Worm (Caenorhabditis elegans) whole organism, young adult: ENCODE data around the gene T25D10.4.

Experiments
- C06A6.2 ChIP-seq: fragments of 200-800 bp; sonication (Bioruptor generic); conservative IDR thresholded peaks from 2 replicates; pipeline ENCODE4 v1.3.6; 2022; ENCODE audit warnings: missing genetic modification characterization, missing compliant biosample characterization
- D2030.7 ChIP-seq: fragments of 200-800 bp; sonication (Bioruptor generic); IDR thresholded peaks from 2 replicates; pipeline ENCODE4 v1.3.6; 2022; ENCODE audit warnings: missing genetic modification reagents, missing genetic modification characterization, missing compliant biosample characterization
- F49E8.2 ChIP-seq: sonication (generic microtip); optimal IDR thresholded peaks from 3 replicates; lab custom pipeline; 2017; ENCODE audit warnings: missing genetic modification characterization, mild to moderate bottlenecking, missing compliant biosample characterization, antibody characterized with exemption, moderate library complexity; ENCODE audit not compliant: insufficient read depth
- F57A8.1 ChIP-seq: fragments of 200-800 bp; sonication (Bioruptor generic); optimal IDR thresholded peaks from 2 replicates; lab custom pipeline; 2018; ENCODE audit warnings: mild to moderate bottlenecking, missing genetic modification characterization, moderate library complexity, missing compliant biosample characterization
- Y79H2A.3 ChIP-seq: fragments of 200-800 bp; sonication (Bioruptor generic); conservative IDR thresholded peaks from 2 replicates; pipeline ENCODE4 v1.3.6; 2022; ENCODE audit warnings: missing genetic modification reagents, missing genetic modification characterization, missing compliant biosample characterization
- Y95B8A.8 ChIP-seq: fragments of 200-800 bp; sonication (Bioruptor generic); IDR thresholded peaks from 2 replicates; pipeline ENCODE4 v1.3.6; 2022; ENCODE audit warnings: missing genetic modification reagents, missing genetic modification characterization, missing compliant biosample characterization
- ZK185.1 ChIP-seq: sonication (generic microtip); optimal IDR thresholded peaks from 2 replicates; lab custom pipeline; 2016; ENCODE audit warnings: mild to moderate bottlenecking, missing genetic modification characterization, missing compliant biosample characterization; ENCODE audit not compliant: poor library complexity, severe bottlenecking
- akir-1 ChIP-seq: fragments of 200-800 bp; sonication (Bioruptor generic); optimal IDR thresholded peaks from 2 replicates; lab custom pipeline; 2018; ENCODE audit warnings: mild to moderate bottlenecking, missing genetic modification characterization, moderate library complexity, missing compliant biosample characterization
- atf-7 ChIP-seq: sonication (generic microtip); optimal IDR thresholded peaks from 2 replicates; lab custom pipeline; 2017; ENCODE audit warnings: mild to moderate bottlenecking, missing genetic modification characterization, missing compliant biosample characterization
- attf-3 ChIP-seq: fragments of 200-800 bp; sonication (Bioruptor generic); conservative IDR thresholded peaks from 2 replicates; pipeline ENCODE4 v1.3.6; 2022; ENCODE audit warnings: missing genetic modification reagents, missing genetic modification characterization, missing compliant biosample characterization
- bed-1 ChIP-seq: fragments of 200-800 bp; sonication (Bioruptor generic); IDR thresholded peaks from 2 replicates; pipeline ENCODE4 v1.3.6; 2022; ENCODE audit warnings: missing genetic modification reagents, missing genetic modification characterization, missing compliant biosample characterization
- ceh-100 ChIP-seq: fragments of 200-800 bp; sonication (Bioruptor generic); IDR thresholded peaks from 2 replicates; pipeline ENCODE4 v1.3.6; 2022; ENCODE audit warnings: missing genetic modification reagents, missing genetic modification characterization, missing compliant biosample characterization
- ceh-27 ChIP-seq: fragments of 200-800 bp; sonication (Bioruptor generic); optimal IDR thresholded peaks from 2 replicates; lab custom pipeline; 2018; ENCODE audit warnings: mild to moderate bottlenecking, missing genetic modification characterization, moderate library complexity, missing compliant biosample characterization
- ceh-40 ChIP-seq: fragments of 200-800 bp; sonication (Bioruptor generic); IDR thresholded peaks from 2 replicates; pipeline ENCODE4 v1.3.6; 2022; ENCODE audit warnings: missing genetic modification characterization, missing compliant biosample characterization
- ceh-79 ChIP-seq: sonication (generic microtip); optimal IDR thresholded peaks from 2 replicates; lab custom pipeline; 2017; ENCODE audit warnings: mild to moderate bottlenecking, missing genetic modification characterization, missing compliant biosample characterization
- ceh-91 ChIP-seq: fragments of 200-800 bp; sonication (Bioruptor generic); IDR thresholded peaks from 2 replicates; pipeline ENCODE4 v1.3.6; 2022; ENCODE audit warnings: missing genetic modification reagents, missing genetic modification characterization, missing compliant biosample characterization
- chd-7 ChIP-seq: sonication (generic microtip); optimal IDR thresholded peaks from 2 replicates; lab custom pipeline; 2016; ENCODE audit warnings: mild to moderate bottlenecking, missing genetic modification characterization, moderate library complexity, missing compliant biosample characterization
- die-1 ChIP-seq: sonication (generic microtip); optimal IDR thresholded peaks from 2 replicates; lab custom pipeline; 2016; ENCODE audit warnings: missing genotype, mild to moderate bottlenecking, missing genetic modification characterization, missing compliant biosample characterization
- dpff-1 ChIP-seq: sonication (generic microtip); optimal IDR thresholded peaks from 2 replicates; lab custom pipeline; 2017; ENCODE audit warnings: mild to moderate bottlenecking, missing genetic modification characterization, missing compliant biosample characterization
- dpl-1 ChIP-seq: fragments of 150-350 bp; optimal IDR thresholded peaks from 2 replicates; lab custom pipeline; 2014; ENCODE audit warnings: missing biosample characterization, missing genetic modification reagents, missing genetic modification characterization
- egl-18 ChIP-seq: fragments of 200-800 bp; sonication (Bioruptor generic); IDR thresholded peaks from 2 replicates; pipeline ENCODE4 v1.3.6; 2022; ENCODE audit warnings: missing genetic modification reagents, missing genetic modification characterization, missing compliant biosample characterization
- egl-44 ChIP-seq: fragments of 200-800 bp; sonication (Bioruptor generic); IDR thresholded peaks from 2 replicates; pipeline ENCODE4 v1.3.6; 2022; ENCODE audit warnings: missing genetic modification reagents, missing genetic modification characterization, missing compliant biosample characterization
- him-1 ChIP-seq: sonication (generic microtip); optimal IDR thresholded peaks from 2 replicates; lab custom pipeline; 2016; ENCODE audit warnings: missing genotype, missing genetic modification reagents, missing genetic modification characterization, missing compliant biosample characterization
- hlh-12 ChIP-seq: sonication (generic microtip); optimal IDR thresholded peaks from 2 replicates; lab custom pipeline; 2016; ENCODE audit warnings: missing genetic modification characterization, missing compliant biosample characterization
- hlh-26 ChIP-seq: fragments of 200-800 bp; sonication (Bioruptor generic); conservative IDR thresholded peaks from 2 replicates; pipeline ENCODE4 v1.3.6; 2022; ENCODE audit warnings: missing genetic modification reagents, missing genetic modification characterization, missing compliant biosample characterization
- hmg-1.2 ChIP-seq: fragments of 200-800 bp; sonication (Bioruptor generic); IDR thresholded peaks from 2 replicates; pipeline ENCODE4 v1.3.6; 2022; ENCODE audit warnings: missing genetic modification reagents, missing genetic modification characterization, missing compliant biosample characterization
- hmg-20 ChIP-seq: fragments of 200-800 bp; sonication (Bioruptor generic); IDR thresholded peaks from 2 replicates; pipeline ENCODE4 v1.3.6; 2022; ENCODE audit warnings: missing genetic modification reagents, missing genetic modification characterization, missing compliant biosample characterization
- hrde-1 ChIP-seq: sonication (generic microtip); optimal IDR thresholded peaks from 2 replicates; lab custom pipeline; 2016; ENCODE audit warnings: missing genetic modification characterization, mild to moderate bottlenecking, missing compliant biosample characterization, moderate library complexity, missing genotype, missing genetic modification reagents, borderline replicate concordance
- hsf-1 ChIP-seq: fragments of 200-800 bp; sonication (Bioruptor generic); IDR thresholded peaks from 2 replicates; pipeline ENCODE4 v1.3.6; 2022; ENCODE audit warnings: missing genetic modification reagents, missing genetic modification characterization, missing compliant biosample characterization
- lag-1 ChIP-seq: fragments of 200-800 bp; sonication (Bioruptor generic); IDR thresholded peaks from 2 replicates; pipeline ENCODE4 v1.3.6; 2022; ENCODE audit warnings: missing genetic modification reagents, missing genetic modification characterization, missing compliant biosample characterization
- lin-35 ChIP-seq, 3 experiments: fragments of 150-350 bp in 2 of 3; sonication (generic microtip) in 1 of 3; optimal IDR thresholded peaks; 2 replicates each; lab custom pipeline; 2014 to 2018; ENCODE audit warnings: missing biosample characterization in 3 of 3, missing genetic modification characterization in 3 of 3, missing genetic modification reagents in 3 of 3
- lin-40 ChIP-seq: sonication (generic microtip); optimal IDR thresholded peaks from 2 replicates; lab custom pipeline; 2016; ENCODE audit warnings: missing genetic modification characterization, mild to moderate bottlenecking, missing compliant biosample characterization, missing genotype, missing genetic modification reagents
- lsl-1 ChIP-seq: fragments of 200-800 bp; sonication (Bioruptor generic); optimal IDR thresholded peaks from 2 replicates; lab custom pipeline; 2018; ENCODE audit warnings: mild to moderate bottlenecking, missing genetic modification characterization, moderate library complexity, missing compliant biosample characterization
- lsy-27 ChIP-seq: sonication (generic microtip); optimal IDR thresholded peaks from 2 replicates; lab custom pipeline; 2017; ENCODE audit warnings: missing genetic modification characterization, mild to moderate bottlenecking, missing compliant biosample characterization, antibody characterized with exemption, missing genotype, borderline replicate concordance; ENCODE audit not compliant: insufficient read depth
- madf-8 ChIP-seq: fragments of 200-800 bp; sonication (Bioruptor generic); conservative IDR thresholded peaks from 2 replicates; pipeline ENCODE4 v1.3.6; 2022; ENCODE audit warnings: missing genetic modification reagents, missing genetic modification characterization, missing compliant biosample characterization
- mxl-1 ChIP-seq: sonication (generic microtip); optimal IDR thresholded peaks from 2 replicates; lab custom pipeline; 2016; ENCODE audit warnings: missing genetic modification characterization, missing compliant biosample characterization
- nfya-2 ChIP-seq: fragments of 200-800 bp; sonication (Bioruptor generic); IDR thresholded peaks from 2 replicates; pipeline ENCODE4 v1.3.6; 2022; ENCODE audit warnings: missing genetic modification reagents, missing genetic modification characterization, missing compliant biosample characterization
- nhr-120 ChIP-seq: fragments of 200-800 bp; sonication (Bioruptor generic); IDR thresholded peaks from 2 replicates; pipeline ENCODE4 v1.3.6; 2022; ENCODE audit warnings: missing genetic modification characterization, missing compliant biosample characterization
- rpc-1 ChIP-seq, 2 experiments: fragments of 150-350 bp in 1 of 2; sonication (generic microtip) in 1 of 2; optimal IDR thresholded peaks; 2 replicates each; lab custom pipeline; 2014 to 2018; ENCODE audit warnings: missing biosample characterization in 1 of 2, missing genetic modification characterization in 1 of 2, missing genetic modification reagents in 1 of 2, missing genotype in 1 of 2
- sea-2 ChIP-seq: fragments of 200-800 bp; sonication (Bioruptor generic); IDR thresholded peaks from 2 replicates; pipeline ENCODE4 v1.3.6; 2022; ENCODE audit warnings: missing genetic modification characterization, missing compliant biosample characterization
- snpc-4 ChIP-seq, 5 experiments: fragments of 150-350 bp in 1 of 5; sonication (generic microtip) in 4 of 5; optimal IDR thresholded peaks; 2 replicates each; lab custom pipeline; 2014 to 2018; ENCODE audit warnings: missing genetic modification characterization in 5 of 5, missing biosample characterization in 3 of 5, antibody characterized with exemption in 2 of 5, mild to moderate bottlenecking in 2 of 5, missing compliant biosample characterization in 2 of 5, missing genotype in 2 of 5, moderate library complexity in 2 of 5, missing genetic modification reagents in 1 of 5
- somi-1 ChIP-seq: fragments of 200-800 bp; sonication (Bioruptor generic); optimal IDR thresholded peaks from 2 replicates; lab custom pipeline; 2018; ENCODE audit warnings: mild to moderate bottlenecking, missing genetic modification characterization, missing compliant biosample characterization
- tbp1 ChIP-seq: fragments of 200-800 bp; sonication (Bioruptor generic); optimal IDR thresholded peaks from 2 replicates; lab custom pipeline; 2018; ENCODE audit warnings: mild to moderate bottlenecking, missing genetic modification characterization, missing compliant biosample characterization
- tbx-9 ChIP-seq: sonication (generic microtip); optimal IDR thresholded peaks from 2 replicates; lab custom pipeline; 2016; ENCODE audit warnings: borderline replicate concordance, missing genetic modification characterization, inconsistent platforms, missing compliant biosample characterization
- ztf-25 ChIP-seq: fragments of 200-800 bp; sonication (Bioruptor generic); IDR thresholded peaks from 2 replicates; pipeline ENCODE4 v1.3.6; 2022; ENCODE audit warnings: missing genetic modification reagents, missing genetic modification characterization, missing compliant biosample characterization
- ztf-28 ChIP-seq: fragments of 200-800 bp; sonication (Bioruptor generic); IDR thresholded peaks from 2 replicates; pipeline ENCODE4 v1.3.6; 2022; ENCODE audit warnings: missing genetic modification reagents, missing genetic modification characterization, missing compliant biosample characterization
- ztf-6 ChIP-seq: fragments of 200-800 bp; sonication (Bioruptor generic); IDR thresholded peaks from 2 replicates; pipeline ENCODE4 v1.3.6; 2022; ENCODE audit warnings: missing genetic modification reagents, missing genetic modification characterization, missing compliant biosample characterization

The T25D10.4 gene

DNA sequence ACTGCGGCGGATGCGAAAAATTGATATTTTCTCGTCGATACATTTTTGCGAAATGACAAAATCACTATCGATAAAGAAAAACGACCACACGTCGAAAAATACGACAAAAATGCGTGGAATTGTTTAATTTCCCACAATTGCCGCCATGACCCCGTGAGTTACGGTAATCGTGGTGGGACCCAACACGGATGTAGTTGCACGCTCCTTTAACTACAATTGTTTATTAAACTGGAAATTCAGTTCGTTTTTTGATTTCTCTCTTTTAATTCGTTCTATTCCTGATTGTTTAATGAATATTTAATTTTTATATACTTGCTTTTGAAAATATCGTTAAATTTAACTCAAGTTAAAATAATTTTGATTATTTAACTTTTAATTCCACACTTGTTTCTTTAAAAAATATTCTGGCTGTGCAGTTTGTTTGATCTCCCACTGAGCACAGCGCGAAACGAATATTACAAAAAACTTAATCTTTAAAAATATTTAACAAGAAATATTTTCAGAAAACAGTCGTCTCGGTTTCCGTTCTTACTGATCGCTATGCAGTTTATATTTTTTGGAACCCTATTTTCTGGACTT is 44.8 kb downstream of the T25D10.4 start, which contains the start of the genes ani-2 and clec-88 (continued):
- TF ChIP-seq lin-35 (GFP tag; optimal IDR thresholded peaks at IDR 0.05; lab: Kevin White, UChicago) (peak in 1 of 3 experiments; percentile 29), lsy-27 (tag; lab: Kevin White, UChicago) (no peak), chd-7 (tag; lab: Kevin White, UChicago) (no peak), rpc-1 (optimal IDR thresholded peaks at IDR 0.05; lab: Kevin White, UChicago) (no peak), rpc-1 (tag; optimal IDR thresholded peaks at IDR 0.05; lab: Kevin White, UChicago) (no peak), lin-40 (no peak), ceh-91 (peak; percentile 85), ceh-27 (no peak), Y95B8A.8 (GFP tag; lab: Robert Waterston, UW) (0 out of 2 replicates have a peak, but pooled peaks have one; percentile 8), attf-3 (GFP tag; lab: Robert Waterston, UW) (no peak), akir-1 (no peak), ceh-40 (GFP tag; lab: Robert Waterston, UW) (no peak), hlh-26 (no peak), tbx-9 (tag; lab: Kevin White, UChicago) (no peak), lsl-1 (peak; percentile 98), Y79H2A.3 (GFP tag; lab: Robert Waterston, UW) (no peak), dpl-1 (GFP tag; lab: Kevin White, UChicago) (peak; percentile 76), nhr-120 (GFP tag; lab: Robert Waterston, UW) (no peak), somi-1 (no peak), F49E8.2 (tag; lab: Kevin White, UChicago) (peak; percentile 68), ZK185.1 (tag; lab: Kevin White, UChicago) (no peak), hlh-12 (tag; lab: Kevin White, UChicago) (no peak), ceh-100 (GFP tag; lab: Robert Waterston, UW) (no peak), ztf-28 (GFP tag; lab: Robert Waterston, UW) (no peak), atf-7 (tag; lab: Kevin White, UChicago) (no peak), mxl-1 (tag; lab: Kevin White, UChicago) (no peak), egl-44 (GFP tag; lab: Robert Waterston, UW) (no peak), sea-2 (GFP tag; lab: Robert Waterston, UW) (no peak), hmg-20 (GFP tag; lab: Robert Waterston, UW) (no peak), die-1 (tag; lab: Kevin White, UChicago) (no peak), dpff-1 (tag; lab: Kevin White, UChicago) (no peak), F57A8.1 (GFP tag; lab: Kevin White, UChicago) (no peak), bed-1 (GFP tag; lab: Robert Waterston, UW) (no peak), hsf-1 (GFP tag; lab: Robert Waterston, UW) (0 out of 2 replicates have a peak, but pooled peaks have one; percentile 45), C06A6.2 (GFP tag; lab: Robert Waterston, UW) (no peak), him-1 (tag; lab: Kevin White, UChicago) (peak; percentile 34), ceh-79 (no peak), egl-18 (GFP tag; lab: Robert Waterston, UW) (no peak), ztf-25 (no peak), ztf-6 (GFP tag; lab: Robert Waterston, UW) (no peak), hrde-1 (no peak), D2030.7 (GFP tag; lab: Robert Waterston, UW) (peak; percentile 84), tbp1 (GFP tag; lab: Kevin White, UChicago) (peak; percentile 31), lag-1 (no peak), nfya-2 (GFP tag; lab: Robert Waterston, UW) (no peak), snpc-4 (GFP tag; optimal IDR thresholded peaks at IDR 0.05; lab: Kevin White, UChicago) (no peak), snpc-4 (tag; optimal IDR thresholded peaks at IDR 0.05; lab: Kevin White, UChicago) (peak in 1 of 4 experiments; percentile 17), madf-8 (peak; percentile 89), hmg-1.2 (no peak; the same call in 1 of the 2 replicates)
